Fruit fly (Drosophila melanogaster) whole organism, embryonic: ENCODE results near the gene CG7841.

Experiments
- B-H2 ChIP-seq: fragments of 200-800 bp; sonication (Bioruptor generic); optimal IDR thresholded peaks from 2 replicates; lab custom pipeline; 2018; ENCODE audit warnings: missing biosample characterization, mild to moderate bottlenecking, missing genetic modification characterization
- BEAF-32 ChIP-seq: fragments of 200-800 bp; sonication (Bioruptor generic); optimal IDR thresholded peaks from 3 replicates; lab custom pipeline; 2017; ENCODE audit warnings: missing biosample characterization, missing genetic modification characterization, mild to moderate bottlenecking, moderate library complexity, missing genetic modification reagents
- Bdp1 ChIP-seq: fragments of 200-800 bp; sonication (Bioruptor generic); optimal IDR thresholded peaks from 3 replicates; lab custom pipeline; 2016; ENCODE audit warnings: missing biosample characterization, missing genetic modification characterization
- Bteb2 ChIP-seq: fragments of 200-800 bp; sonication (Bioruptor generic); optimal IDR thresholded peaks from 2 replicates; lab custom pipeline; 2016; ENCODE audit warnings: missing biosample characterization, missing genetic modification characterization
- CG10209 ChIP-seq: fragments of 200-800 bp; sonication (Bioruptor generic); optimal IDR thresholded peaks from 3 replicates; lab custom pipeline; 2017; ENCODE audit warnings: missing biosample characterization, mild to moderate bottlenecking, missing genetic modification characterization, missing genetic modification reagents
- CG10366 ChIP-seq: fragments of 200-800 bp; sonication (Bioruptor generic); IDR thresholded peaks from 2 replicates; pipeline ENCODE4 v1.3.6; 2022; ENCODE audit warnings: missing biosample characterization, missing genetic modification characterization
- CG10565 ChIP-seq: fragments of 200-800 bp; sonication (Bioruptor generic); optimal IDR thresholded peaks from 3 replicates; lab custom pipeline; 2016; ENCODE audit warnings: missing biosample characterization, mild to moderate bottlenecking, missing genetic modification characterization
- CG11093 ChIP-seq: fragments of 200-800 bp; sonication (Bioruptor generic); IDR thresholded peaks from 3 replicates; pipeline ENCODE4 v1.3.6; 2022; ENCODE audit warnings: missing biosample characterization, missing genetic modification characterization
- CG12391 ChIP-seq: fragments of 200-800 bp; sonication (Bioruptor generic); optimal IDR thresholded peaks from 3 replicates; lab custom pipeline; 2018; ENCODE audit warnings: missing biosample characterization, mild to moderate bottlenecking, missing genetic modification characterization, moderate library complexity
- CG13123 ChIP-seq: fragments of 200-800 bp; sonication (Bioruptor generic); optimal IDR thresholded peaks from 2 replicates; lab custom pipeline; 2016; ENCODE audit warnings: missing biosample characterization, missing genetic modification characterization
- CG17361 ChIP-seq: fragments of 200-800 bp; sonication (Bioruptor generic); IDR thresholded peaks from 3 replicates; pipeline ENCODE4 v1.3.6; 2022; ENCODE audit warnings: missing biosample characterization, missing genetic modification characterization
- CG17829 ChIP-seq: fragments of 200-800 bp; optimal IDR thresholded peaks from 2 replicates; lab custom pipeline; 2019; ENCODE audit warnings: missing biosample characterization, mild to moderate bottlenecking, missing genetic modification characterization, moderate library complexity
- CG2199 ChIP-seq: fragments of 200-800 bp; sonication (Bioruptor generic); IDR thresholded peaks from 3 replicates; pipeline ENCODE4 v1.3.6; 2022; ENCODE audit warnings: missing biosample characterization, missing genetic modification characterization
- CG32772 ChIP-seq: fragments of 200-800 bp; sonication (Bioruptor generic); IDR thresholded peaks from 2 replicates; pipeline ENCODE4 v1.3.6; 2022; ENCODE audit warnings: missing biosample characterization, missing genetic modification characterization
- CG3407 ChIP-seq: fragments of 200-800 bp; sonication (Bioruptor generic); optimal IDR thresholded peaks from 2 replicates; lab custom pipeline; 2018; ENCODE audit warnings: missing biosample characterization, mild to moderate bottlenecking, missing genetic modification characterization
- CG4617 ChIP-seq: fragments of 200-800 bp; sonication (Bioruptor generic); optimal IDR thresholded peaks from 3 replicates; lab custom pipeline; 2016; ENCODE audit warnings: missing biosample characterization, missing genetic modification characterization, borderline replicate concordance
- CG8281 ChIP-seq: fragments of 200-800 bp; sonication (Bioruptor generic); optimal IDR thresholded peaks from 2 replicates; lab custom pipeline; 2018; ENCODE audit warnings: missing biosample characterization, mild to moderate bottlenecking, missing genetic modification characterization, moderate library complexity
- CG9437 ChIP-seq: fragments of 200-800 bp; sonication (Bioruptor generic); optimal IDR thresholded peaks from 2 replicates; lab custom pipeline; 2018; ENCODE audit warnings: missing biosample characterization, mild to moderate bottlenecking, missing genetic modification characterization
- Deaf1 ChIP-seq: fragments of 200-800 bp; optimal IDR thresholded peaks from 3 replicates; lab custom pipeline; 2019; ENCODE audit warnings: missing biosample characterization, mild to moderate bottlenecking, missing genetic modification characterization, moderate library complexity
- ERR ChIP-seq: fragments of 200-800 bp; sonication (Bioruptor generic); optimal IDR thresholded peaks from 2 replicates; lab custom pipeline; 2016; ENCODE audit warnings: missing biosample characterization, missing genetic modification characterization
- Eip74EF ChIP-seq, 2 experiments: fragments of 200-800 bp in 1 of 2; fragments of >200 bp in 1 of 2; sonication (Bioruptor generic) in 1 of 2; optimal IDR thresholded peaks; 2 replicates each; lab custom pipeline; 2017 to 2019; ENCODE audit warnings: missing biosample characterization in 2 of 2, missing genetic modification characterization in 2 of 2, mild to moderate bottlenecking in 1 of 2, moderate library complexity in 1 of 2
- Hand ChIP-seq: fragments of 200-800 bp; sonication (Bioruptor generic); optimal IDR thresholded peaks from 2 replicates; lab custom pipeline; 2017; ENCODE audit warnings: mild to moderate bottlenecking, missing biosample characterization, missing genetic modification reagents, missing genetic modification characterization
- Hmx ChIP-seq: fragments of 200-800 bp; sonication (Bioruptor generic); optimal IDR thresholded peaks from 2 replicates; lab custom pipeline; 2016; ENCODE audit warnings: missing biosample characterization, missing genetic modification characterization
- NC2α ChIP-seq: fragments of 200-800 bp; sonication (Bioruptor generic); optimal IDR thresholded peaks from 2 replicates; lab custom pipeline; 2016; ENCODE audit warnings: missing biosample characterization, missing genetic modification characterization
- abd-A ChIP-seq: fragments of 200-800 bp; sonication (Bioruptor generic); optimal IDR thresholded peaks from 3 replicates; lab custom pipeline; 2019; ENCODE audit warnings: missing biosample characterization, mild to moderate bottlenecking, missing genetic modification characterization, moderate library complexity
- ac ChIP-seq: fragments of 200-800 bp; sonication (Bioruptor generic); optimal IDR thresholded peaks from 3 replicates; lab custom pipeline; 2017; ENCODE audit warnings: missing biosample characterization, mild to moderate bottlenecking, missing genetic modification characterization
- ap ChIP-seq: fragments of 200-800 bp; sonication (Bioruptor generic); IDR thresholded peaks from 2 replicates; pipeline ENCODE4 v1.3.6; 2022; ENCODE audit warnings: missing biosample characterization, missing genetic modification characterization
- bbx ChIP-seq: fragments of 200-800 bp; sonication (Bioruptor generic); IDR thresholded peaks from 2 replicates; pipeline ENCODE4 v1.3.6; 2022; ENCODE audit warnings: missing biosample characterization, missing genetic modification characterization; ENCODE audit not compliant: partially characterized antibody
- bowl ChIP-seq: fragments of 200-800 bp; sonication (Bioruptor generic); IDR thresholded peaks from 2 replicates; pipeline ENCODE4 v1.3.6; 2022; ENCODE audit warnings: missing biosample characterization, missing genetic modification characterization
- chif ChIP-seq, 2 experiments: fragments of 200-800 bp; sonication (Bioruptor generic); optimal IDR thresholded peaks; 3 replicates each; lab custom pipeline; 2016; ENCODE audit warnings: missing biosample characterization in 2 of 2, missing genetic modification characterization in 2 of 2
- chm ChIP-seq: fragments of 200-800 bp; sonication (Bioruptor generic); IDR thresholded peaks from 2 replicates; pipeline ENCODE4 v1.3.6; 2022; ENCODE audit warnings: missing biosample characterization, missing genetic modification characterization
- crc ChIP-seq: fragments of 200-800 bp; sonication (Bioruptor generic); optimal IDR thresholded peaks from 2 replicates; lab custom pipeline; 2016; ENCODE audit warnings: missing biosample characterization, missing genetic modification characterization
- da ChIP-seq: fragments of 200-800 bp; sonication (Bioruptor generic); optimal IDR thresholded peaks from 2 replicates; lab custom pipeline; 2016; ENCODE audit warnings: missing biosample characterization, missing genetic modification characterization
- dati ChIP-seq: fragments of 200-800 bp; sonication (Bioruptor generic); IDR thresholded peaks from 2 replicates; pipeline ENCODE4 v1.3.6; 2022; ENCODE audit warnings: missing biosample characterization, missing genetic modification characterization
- dmrt11E ChIP-seq: fragments of 200-800 bp; sonication (Bioruptor generic); optimal IDR thresholded peaks from 3 replicates; lab custom pipeline; 2018; ENCODE audit warnings: missing biosample characterization, mild to moderate bottlenecking, missing genetic modification characterization, moderate library complexity
- dysf ChIP-seq: fragments of 200-800 bp; sonication (Bioruptor generic); IDR thresholded peaks from 3 replicates; pipeline ENCODE4 v1.3.6; 2022; ENCODE audit warnings: missing biosample characterization, missing genetic modification characterization
- emc ChIP-seq: fragments of 200-800 bp; sonication (Bioruptor generic); optimal IDR thresholded peaks from 2 replicates; lab custom pipeline; 2016; ENCODE audit warnings: missing biosample characterization, missing genetic modification characterization
- ems ChIP-seq: fragments of 200-800 bp; sonication (Bioruptor generic); optimal IDR thresholded peaks from 3 replicates; lab custom pipeline; 2016; ENCODE audit warnings: missing biosample characterization, missing genetic modification characterization
- fru ChIP-seq: fragments of >200 bp; optimal IDR thresholded peaks from 2 replicates; lab custom pipeline; 2017
- grau ChIP-seq: fragments of 200-800 bp; optimal IDR thresholded peaks from 3 replicates; lab custom pipeline; 2019; ENCODE audit warnings: missing biosample characterization, mild to moderate bottlenecking, missing genetic modification characterization, moderate library complexity
- gsb ChIP-seq: fragments of 200-800 bp; sonication (Bioruptor generic); IDR thresholded peaks from 2 replicates; pipeline ENCODE4 v1.3.6; 2022; ENCODE audit warnings: missing biosample characterization, missing genetic modification characterization
- inv ChIP-seq: fragments of 200-800 bp; sonication (Bioruptor generic); IDR thresholded peaks from 2 replicates; pipeline ENCODE4 v1.3.6; 2022; ENCODE audit warnings: missing biosample characterization, missing genetic modification characterization; ENCODE audit not compliant: partially characterized antibody
- odd ChIP-seq: fragments of 200-800 bp; sonication (Bioruptor generic); optimal IDR thresholded peaks from 2 replicates; lab custom pipeline; 2017; ENCODE audit warnings: missing biosample characterization, mild to moderate bottlenecking, missing genetic modification characterization
- pb ChIP-seq: fragments of 200-800 bp; sonication (Bioruptor generic); optimal IDR thresholded peaks from 3 replicates; lab custom pipeline; 2016; ENCODE audit warnings: missing biosample characterization, missing genetic modification characterization
- repo ChIP-seq: fragments of 200-800 bp; sonication (Bioruptor generic); optimal IDR thresholded peaks from 2 replicates; lab custom pipeline; 2016; ENCODE audit warnings: missing biosample characterization, missing genetic modification characterization
- sc ChIP-seq, 3 experiments: fragments of >200 bp in 2 of 3; fragments of 200-800 bp in 1 of 3; sonication (Bioruptor generic) in 1 of 3; optimal IDR thresholded peaks; 2 replicates in 2 of 3; 3 replicates in 1 of 3; lab custom pipeline; 2017; ENCODE audit warnings: mild to moderate bottlenecking in 1 of 3, missing biosample characterization in 1 of 3, missing genetic modification characterization in 1 of 3, missing genetic modification reagents in 1 of 3
- slbo ChIP-seq: fragments of 200-800 bp; sonication (Bioruptor generic); IDR thresholded peaks from 2 replicates; pipeline ENCODE4 v1.3.6; 2022; ENCODE audit warnings: missing biosample characterization, missing genetic modification characterization
- tgo ChIP-seq: fragments of 200-800 bp; sonication (Bioruptor generic); IDR thresholded peaks from 3 replicates; pipeline ENCODE4 v1.3.6; 2022; ENCODE audit warnings: missing biosample characterization, missing genetic modification characterization
- trh ChIP-seq: fragments of 200-800 bp; sonication (Bioruptor generic); optimal IDR thresholded peaks from 2 replicates; lab custom pipeline; 2016; ENCODE audit warnings: missing biosample characterization, missing genetic modification characterization
- wor ChIP-seq: fragments of 200-800 bp; sonication (Bioruptor generic); IDR thresholded peaks from 2 replicates; pipeline ENCODE4 v1.3.6; 2022; ENCODE audit warnings: missing biosample characterization, missing genetic modification characterization

CG7841 gene

DNA sequence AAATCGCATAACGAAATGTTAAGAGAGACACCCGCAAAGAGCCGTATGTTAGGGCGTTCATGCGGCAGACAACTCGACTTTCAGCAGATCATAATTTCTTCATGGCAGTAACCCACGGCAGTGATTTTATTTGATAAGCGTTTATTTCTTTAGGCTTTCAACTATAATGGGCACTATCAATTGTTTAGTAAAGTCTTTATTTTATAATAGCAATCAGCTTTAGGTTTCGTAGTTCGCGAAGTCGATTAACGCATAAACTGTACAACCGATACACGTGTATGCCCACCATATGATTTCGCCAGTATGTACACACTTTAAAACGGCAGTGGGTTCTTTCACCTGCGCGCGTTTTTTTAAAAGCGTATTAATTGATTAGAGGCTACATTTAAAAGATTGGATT lies at the start of gene CG7841 (continued):
- TF ChIP-seq Bdp1 (GFP tag; lab: Kevin White, UChicago) (peak; percentile 93), slbo (GFP tag; lab: Robert Waterston, UW) (peak; percentile 94), CG10565 (GFP tag; lab: Kevin White, UChicago) (peak; percentile 94), NC2α (GFP tag; lab: Kevin White, UChicago) (peak; percentile 95), CG9437 (GFP tag; lab: Kevin White, UChicago) (peak; percentile 90), pb (GFP tag; lab: Kevin White, UChicago) (peak; percentile 95), dmrt11E (tag; lab: Kevin White, UChicago) (peak; percentile 99), fru (lab: Kevin White, UChicago) (no peak), ap (peak; percentile 94; the same call in 1 of the 2 replicates), emc (peak; percentile 90), Deaf1 (tag; lab: Kevin White, UChicago) (peak; percentile 87), tgo (GFP tag; lab: Robert Waterston, UW) (peak; percentile 95), chif (GFP tag; optimal IDR thresholded peaks at IDR 0.05; lab: Kevin White, UChicago) (peak; percentile 97 to 98), CG17829 (tag; lab: Kevin White, UChicago) (peak; percentile 99), CG10209 (GFP tag; lab: Kevin White, UChicago) (peak; percentile 97), inv (no peak), bowl (GFP tag; lab: Robert Waterston, UW) (peak; percentile 95), CG13123 (GFP tag; lab: Kevin White, UChicago) (peak; percentile 91), odd (GFP tag; lab: Kevin White, UChicago) (peak; percentile 99), Hand (GFP tag; lab: Kevin White, UChicago) (peak; percentile 99), CG32772 (GFP tag; lab: Robert Waterston, UW) (no peak; the same call in 1 of the 2 replicates), CG11093 (peak; percentile 79; the same call in 2 of the 3 replicates), CG8281 (tag; lab: Kevin White, UChicago) (peak; percentile 89), dysf (GFP tag; lab: Robert Waterston, UW) (peak; percentile 96; the same call in 2 of the 3 replicates), sc (optimal IDR thresholded peaks at IDR 0.05; lab: Kevin White, UChicago) (no peak), sc (GFP tag; optimal IDR thresholded peaks at IDR 0.05; lab: Kevin White, UChicago) (peak; percentile 95), abd-A (peak; percentile 95), trh (GFP tag; lab: Kevin White, UChicago) (peak; percentile 92), da (GFP tag; lab: Kevin White, UChicago) (peak; percentile 94), CG12391 (tag; lab: Kevin White, UChicago) (peak; percentile 99), repo (GFP tag; lab: Kevin White, UChicago) (peak; percentile 97), CG4617 (GFP tag; lab: Kevin White, UChicago) (peak; percentile 82), grau (tag; lab: Kevin White, UChicago) (peak; percentile 98), gsb (GFP tag; lab: Robert Waterston, UW) (peak; percentile 88), wor (peak; percentile 88), CG17361 (GFP tag; lab: Robert Waterston, UW) (peak; percentile 96), crc (GFP tag; lab: Kevin White, UChicago) (peak; percentile 97), Hmx (GFP tag; lab: Kevin White, UChicago) (peak; percentile 93), CG10366 (GFP tag; lab: Robert Waterston, UW) (peak; percentile 94), Eip74EF (GFP tag; optimal IDR thresholded peaks at IDR 0.05; lab: Kevin White, UChicago) (peak in 1 of 2 experiments; percentile 98), dati (GFP tag; lab: Robert Waterston, UW) (peak; percentile 87; the same call in 1 of the 2 replicates), Bteb2 (GFP tag; lab: Kevin White, UChicago) (peak; percentile 97), ems (GFP tag; lab: Kevin White, UChicago) (peak; percentile 97), chm (peak; percentile 98), BEAF-32 (peak; percentile 29), CG3407 (GFP tag; lab: Kevin White, UChicago) (peak; percentile 95), ERR (GFP tag; lab: Kevin White, UChicago) (peak; percentile 97), CG2199 (peak; percentile 94), bbx (GFP tag; lab: Robert Waterston, UW) (no peak), ac (GFP tag; lab: Kevin White, UChicago) (peak; percentile 95), B-H2 (GFP tag; lab: Kevin White, UChicago) (peak; percentile 99)
